Worm (Caenorhabditis elegans) whole organism, young adult: ENCODE measurements around the gene F34H10.4.

Source experiments
- B0019.2 ChIP-seq: fragments of 200-800 bp; sonication (Bioruptor generic); conservative IDR thresholded peaks from 2 replicates; pipeline ENCODE4 v1.3.6; 2022; ENCODE audit warnings: missing genetic modification reagents, missing genetic modification characterization, missing compliant biosample characterization
- F23B12.7 ChIP-seq: sonication (generic microtip); optimal IDR thresholded peaks from 2 replicates; lab custom pipeline; 2017; ENCODE audit warnings: missing genetic modification characterization, mild to moderate bottlenecking, missing compliant biosample characterization, antibody characterized with exemption, moderate library complexity; ENCODE audit not compliant: insufficient read depth
- ama-1 ChIP-seq, 3 experiments: fragments of 150-350 bp in 1 of 3; sonication (generic microtip) in 2 of 3; optimal IDR thresholded peaks; 2 replicates each; lab custom pipeline; 2014 to 2018; ENCODE audit warnings: missing biosample characterization in 2 of 3, missing genetic modification characterization in 2 of 3, missing genetic modification reagents in 2 of 3
- ekl-4 ChIP-seq: fragments of 200-800 bp; sonication (Bioruptor generic); IDR thresholded peaks from 2 replicates; pipeline ENCODE4 v1.3.6; 2022; ENCODE audit warnings: missing genetic modification reagents, missing genetic modification characterization, missing compliant biosample characterization
- ets-4 ChIP-seq: fragments of 200-800 bp; sonication (Bioruptor generic); optimal IDR thresholded peaks from 2 replicates; lab custom pipeline; 2018; ENCODE audit warnings: mild to moderate bottlenecking, missing genetic modification characterization, missing compliant biosample characterization
- nhr-90 ChIP-seq: sonication (generic microtip); optimal IDR thresholded peaks from 2 replicates; lab custom pipeline; 2016; ENCODE audit warnings: missing genotype, mild to moderate bottlenecking, missing genetic modification characterization, missing compliant biosample characterization
- pha-4 ChIP-seq: fragments of 150-350 bp; sonication (generic microtip); optimal IDR thresholded peaks from 2 replicates; lab custom pipeline; 2014; ENCODE audit warnings: missing biosample characterization, missing genetic modification reagents, missing genetic modification characterization
- snpc-1.3 ChIP-seq: sonication (generic microtip); optimal IDR thresholded peaks from 2 replicates; lab custom pipeline; 2017; ENCODE audit warnings: missing genetic modification characterization, mild to moderate bottlenecking, missing compliant biosample characterization, antibody characterized with exemption, moderate library complexity, missing genotype, missing genetic modification reagents; ENCODE audit not compliant: insufficient read depth
- snpc-4 ChIP-seq, 5 experiments: fragments of 150-350 bp in 1 of 5; sonication (generic microtip) in 4 of 5; optimal IDR thresholded peaks; 2 replicates each; lab custom pipeline; 2014 to 2018; ENCODE audit warnings: missing genetic modification characterization in 5 of 5, missing biosample characterization in 3 of 5, antibody characterized with exemption in 2 of 5, mild to moderate bottlenecking in 2 of 5, missing compliant biosample characterization in 2 of 5, missing genotype in 2 of 5, moderate library complexity in 2 of 5, missing genetic modification reagents in 1 of 5

DNA sequence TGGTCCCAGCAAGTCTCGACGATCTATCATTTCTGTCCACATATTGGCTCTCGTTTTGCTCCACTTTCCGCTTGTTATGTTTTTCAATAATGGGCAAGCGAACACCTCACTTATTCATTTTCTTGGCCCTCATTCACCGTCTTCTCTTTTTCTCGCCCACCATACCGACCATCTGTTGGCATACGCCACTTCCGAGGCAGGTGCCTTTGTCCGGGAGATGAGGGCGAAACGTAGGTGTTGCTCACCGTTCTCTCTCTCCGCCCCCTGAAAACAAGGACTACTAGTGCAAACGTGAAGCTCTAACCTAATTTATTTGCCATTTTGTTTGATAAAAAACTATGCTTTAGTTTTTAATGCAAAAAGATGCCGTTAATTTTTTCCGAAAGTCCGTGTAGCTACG lies 49.3 kb downstream of the F34H10.4 start:
- TF ChIP-seq snpc-4 (GFP tag; optimal IDR thresholded peaks at IDR 0.05; lab: Kevin White, UChicago) (no peak), snpc-4 (tag; optimal IDR thresholded peaks at IDR 0.05; lab: Kevin White, UChicago) (no peak), F23B12.7 (tag; lab: Kevin White, UChicago) (no peak), pha-4 (tag; lab: Kevin White, UChicago) (no peak), B0019.2 (GFP tag; lab: Robert Waterston, UW) (no peak), ekl-4 (GFP tag; lab: Robert Waterston, UW) (no peak), nhr-90 (tag; lab: Kevin White, UChicago) (no peak), ets-4 (no peak), snpc-1.3 (no peak), ama-1 (optimal IDR thresholded peaks at IDR 0.05; lab: Kevin White, UChicago) (no peak), ama-1 (GFP tag; optimal IDR thresholded peaks at IDR 0.05; lab: Kevin White, UChicago) (no peak)
